Worm (Caenorhabditis elegans): ENCODE measurements around the gene F16B4.5.

ce11 chrV:1620537-1620936 lies 32.3 kb downstream of the F16B4.5 start:
- TF ChIP-seq mdl-1 (tag; optimal IDR thresholded peaks at IDR 0.05) (no peak), nhr-11 (tag; optimal IDR thresholded peaks at IDR 0.05) (no peak), elt-3 (tag; optimal IDR thresholded peaks at IDR 0.05) (no peak), R02D3.7 (tag; optimal IDR thresholded peaks at IDR 0.05) (no peak), unc-39 (tag; optimal IDR thresholded peaks at IDR 0.05) (no peak), jun-1 (tag; optimal IDR thresholded peaks at IDR 0.05) (no peak), fkh-10 (GFP tag; optimal IDR thresholded peaks at IDR 0.05) (no peak), nhr-77 (tag; optimal IDR thresholded peaks at IDR 0.05) (no peak), pqm-1 (tag; optimal IDR thresholded peaks at IDR 0.05) (no peak), fos-1 (tag; optimal IDR thresholded peaks at IDR 0.05) (no peak), ztf-11 (tag; optimal IDR thresholded peaks at IDR 0.05) (no peak), unc-62 (GFP tag; optimal IDR thresholded peaks at IDR 0.05) (no peak), nhr-28 (tag; optimal IDR thresholded peaks at IDR 0.05) (no peak), nhr-237 (tag; optimal IDR thresholded peaks at IDR 0.05) (no peak)

Measured in whole organism, L3 larva.